Worm (Caenorhabditis elegans): ENCODE measurements around the gene R03H10.2.
"Not testable (repeated sequence)": the region's sequence is repeated elsewhere in the genome, so short reads cannot be mapped to it uniquely, and the experiment has no call there.

DNA sequence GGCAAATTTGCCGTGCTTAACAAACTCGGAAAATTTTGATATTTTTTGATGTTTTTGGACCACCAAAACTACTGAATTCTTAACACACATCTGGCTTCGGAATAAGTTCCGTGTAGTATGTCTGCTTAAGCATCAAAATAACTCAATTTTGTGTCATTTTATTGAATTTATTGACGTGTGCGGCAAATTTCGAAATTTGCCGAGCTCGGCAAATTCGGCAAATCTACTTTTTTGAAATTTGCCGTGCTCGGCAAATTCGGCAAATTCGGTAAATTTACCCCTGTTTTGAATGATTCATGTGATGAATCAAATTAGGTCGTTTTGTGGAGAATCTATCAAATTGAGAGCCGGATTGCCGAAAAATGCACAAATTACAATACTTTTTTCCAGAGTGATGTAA is 20.3 kb upstream of the R03H10.2 start, which contains the start of gene ast-1:
- not testable (repeated sequence) for TF ChIP-seq tbx-37 (GFP tag; conservative IDR thresholded peaks at IDR 0.05); ama-1 (optimal IDR thresholded peaks at IDR 0.05); F13C5.2 (tag; optimal IDR thresholded peaks at IDR 0.05)
